Worm (Caenorhabditis elegans) whole organism, L1 larva: ENCODE results near the gene unc-130.

Experiments
- aly-2 ChIP-seq: fragments of 150-350 bp; optimal IDR thresholded peaks from 2 replicates; lab custom pipeline; 2014; ENCODE audit warnings: missing biosample characterization, missing genetic modification characterization
- blmp-1 ChIP-seq: fragments of 150-350 bp; optimal IDR thresholded peaks from 2 replicates; lab custom pipeline; 2014; ENCODE audit warnings: missing biosample characterization, missing genetic modification characterization
- ceh-82 ChIP-seq, 3 experiments: fragments of 150-350 bp in 1 of 3; sonication (generic microtip) in 2 of 3; optimal IDR thresholded peaks; 2 replicates each; lab custom pipeline; 2014 to 2017; ENCODE audit warnings: missing biosample characterization in 3 of 3, missing genetic modification characterization in 3 of 3
- dpl-1 ChIP-seq, 3 experiments: fragments of 150-350 bp in 2 of 3; sonication (generic microtip) in 1 of 3; optimal IDR thresholded peaks; 2 replicates each; lab custom pipeline; 2014 to 2017; ENCODE audit warnings: missing biosample characterization in 3 of 3, missing genetic modification characterization in 3 of 3, missing genetic modification reagents in 3 of 3
- dsc-1 ChIP-seq: sonication (generic microtip); optimal IDR thresholded peaks from 2 replicates; lab custom pipeline; 2016; ENCODE audit warnings: mild to moderate bottlenecking, missing genetic modification characterization, missing compliant biosample characterization
- efl-1 ChIP-seq, 4 experiments: fragments of 150-350 bp; optimal IDR thresholded peaks in 3 of 4; peaks in 1 of 4; 1 replicate in 1 of 4; 2 replicates in 3 of 4; lab custom pipeline; 2014; ENCODE audit warnings: missing biosample characterization in 2 of 4, missing genetic modification characterization in 2 of 4, missing genetic modification reagents in 2 of 4
- egl-27 ChIP-seq, 2 experiments: fragments of 150-350 bp in 1 of 2; sonication (generic microtip); optimal IDR thresholded peaks; 3 replicates each; lab custom pipeline; 2017 to 2018; ENCODE audit warnings: missing biosample characterization in 2 of 2, missing genetic modification characterization in 2 of 2, missing genetic modification reagents in 2 of 2
- fkh-10 ChIP-seq: sonication (generic microtip); optimal IDR thresholded peaks from 2 replicates; lab custom pipeline; 2017; ENCODE audit warnings: missing biosample characterization, missing genetic modification reagents, missing genetic modification characterization
- fos-1 ChIP-seq: fragments of 150-350 bp; optimal IDR thresholded peaks from 2 replicates; lab custom pipeline; 2014; ENCODE audit warnings: missing biosample characterization, missing genetic modification characterization
- hlh-4 ChIP-seq: sonication (generic microtip); optimal IDR thresholded peaks from 2 replicates; lab custom pipeline; 2016; ENCODE audit warnings: mild to moderate bottlenecking, missing genetic modification characterization, missing compliant biosample characterization
- isw-1 ChIP-seq: fragments of 200-800 bp; sonication (Bioruptor generic); IDR thresholded peaks from 2 replicates; pipeline ENCODE4 v1.3.6; 2022; ENCODE audit warnings: missing genetic modification characterization, missing compliant biosample characterization
- lin-15B ChIP-seq: fragments of 150-350 bp; sonication (generic microtip); optimal IDR thresholded peaks from 3 replicates; lab custom pipeline; 2014; ENCODE audit warnings: missing biosample characterization, missing genetic modification characterization
- lin-35 ChIP-seq, 2 experiments: fragments of 150-350 bp; optimal IDR thresholded peaks; 2 replicates each; lab custom pipeline; 2014; ENCODE audit warnings: missing biosample characterization in 2 of 2, missing genetic modification characterization in 2 of 2, missing genetic modification reagents in 2 of 2
- lir-3 ChIP-seq: sonication (generic microtip); optimal IDR thresholded peaks from 2 replicates; lab custom pipeline; 2016; ENCODE audit warnings: mild to moderate bottlenecking, missing genetic modification characterization, moderate library complexity, missing compliant biosample characterization; ENCODE audit not compliant: poor library complexity
- lsy-2 ChIP-seq, 2 experiments: fragments of 150-350 bp; optimal IDR thresholded peaks; 2 replicates each; lab custom pipeline; 2014; ENCODE audit warnings: missing biosample characterization in 2 of 2, missing genetic modification characterization in 2 of 2
- mab-9 ChIP-seq: fragments of 200-800 bp; sonication (Bioruptor generic); IDR thresholded peaks from 2 replicates; pipeline ENCODE4 v1.3.6; 2022; ENCODE audit warnings: missing genetic modification reagents, missing genetic modification characterization, missing compliant biosample characterization
- mep-1 ChIP-seq: fragments of 150-350 bp; optimal IDR thresholded peaks from 2 replicates; lab custom pipeline; 2014; ENCODE audit warnings: missing biosample characterization, missing genetic modification characterization
- nhr-11 ChIP-seq: fragments of 150-350 bp; optimal IDR thresholded peaks from 2 replicates; lab custom pipeline; 2014; ENCODE audit warnings: missing biosample characterization, missing genetic modification characterization
- nhr-12 ChIP-seq: sonication (generic microtip); optimal IDR thresholded peaks from 2 replicates; lab custom pipeline; 2017; ENCODE audit warnings: missing biosample characterization, missing genetic modification characterization
- nhr-19 ChIP-seq: fragments of 200-800 bp; sonication (Bioruptor generic); conservative IDR thresholded peaks from 2 replicates; pipeline ENCODE4 v1.3.6; 2022; ENCODE audit warnings: missing genetic modification characterization, missing compliant biosample characterization
- nhr-20 ChIP-seq: sonication (generic microtip); optimal IDR thresholded peaks from 2 replicates; lab custom pipeline; 2016; ENCODE audit warnings: mild to moderate bottlenecking, missing genetic modification characterization, missing compliant biosample characterization
- nhr-28 ChIP-seq: fragments of 150-350 bp; optimal IDR thresholded peaks from 2 replicates; lab custom pipeline; 2014; ENCODE audit warnings: missing biosample characterization, missing genetic modification characterization
- nhr-47 ChIP-seq: sonication (generic microtip); optimal IDR thresholded peaks from 2 replicates; lab custom pipeline; 2016; ENCODE audit warnings: mild to moderate bottlenecking, missing genetic modification characterization, moderate library complexity, missing compliant biosample characterization
- nhr-76 ChIP-seq: sonication (generic microtip); optimal IDR thresholded peaks from 2 replicates; lab custom pipeline; 2017; ENCODE audit warnings: missing biosample characterization, missing genetic modification characterization
- nhr-85 ChIP-seq: sonication (generic microtip); peaks from one replicate; lab custom pipeline; 2016; ENCODE audit warnings: missing genetic modification characterization, inconsistent platforms, missing compliant biosample characterization
- nhr-90 ChIP-seq: sonication (generic microtip); optimal IDR thresholded peaks from 2 replicates; lab custom pipeline; 2016; ENCODE audit warnings: mild to moderate bottlenecking, missing genetic modification characterization, missing compliant biosample characterization; ENCODE audit not compliant: poor library complexity
- pag-3 ChIP-seq: sonication (generic microtip); optimal IDR thresholded peaks from 2 replicates; lab custom pipeline; 2017; ENCODE audit warnings: missing genetic modification characterization, mild to moderate bottlenecking, missing compliant biosample characterization, antibody characterized with exemption, borderline replicate concordance; ENCODE audit not compliant: insufficient read depth
- pqm-1 ChIP-seq: sonication (generic microtip); optimal IDR thresholded peaks from 3 replicates; lab custom pipeline; 2017; ENCODE audit warnings: missing biosample characterization, missing genetic modification characterization
- skn-1 ChIP-seq: fragments of 150-350 bp; optimal IDR thresholded peaks from 2 replicates; lab custom pipeline; 2014; ENCODE audit warnings: missing biosample characterization, missing genetic modification characterization
- snpc-4 ChIP-seq: fragments of 150-350 bp; optimal IDR thresholded peaks from 2 replicates; lab custom pipeline; 2014; ENCODE audit warnings: missing biosample characterization, missing genetic modification characterization
- sox-4 ChIP-seq: sonication (generic microtip); optimal IDR thresholded peaks from 2 replicates; lab custom pipeline; 2016; ENCODE audit warnings: missing genetic modification characterization, missing compliant biosample characterization
- swsn-7 ChIP-seq: sonication (generic microtip); optimal IDR thresholded peaks from 2 replicates; lab custom pipeline; 2016; ENCODE audit warnings: missing genetic modification characterization, missing compliant biosample characterization
- unc-98 ChIP-seq: fragments of 200-800 bp; sonication (Bioruptor generic); IDR thresholded peaks from 2 replicates; pipeline ENCODE4 v1.3.6; 2022; ENCODE audit warnings: missing genetic modification characterization, missing compliant biosample characterization
- vab-15 ChIP-seq: sonication (generic microtip); optimal IDR thresholded peaks from 2 replicates; lab custom pipeline; 2017; ENCODE audit warnings: missing genotype, mild to moderate bottlenecking, missing genetic modification characterization, missing compliant biosample characterization
- zag-1 ChIP-seq: fragments of 150-350 bp; optimal IDR thresholded peaks from 2 replicates; lab custom pipeline; 2014; ENCODE audit warnings: missing biosample characterization, missing genetic modification characterization
- ztf-4 ChIP-seq: fragments of 150-350 bp; optimal IDR thresholded peaks from 2 replicates; lab custom pipeline; 2014; ENCODE audit warnings: missing biosample characterization, missing genetic modification characterization

Gene unc-130

ce11 chrII:11241497-11241896, 40.3 kb upstream of the unc-130 start:
- TF ChIP-seq vab-15 (tag; lab: Kevin White, UChicago) (no peak), ztf-4 (tag; lab: Kevin White, UChicago) (no peak), nhr-12 (tag; lab: Kevin White, UChicago) (no peak), mep-1 (tag; lab: Kevin White, UChicago) (no peak), swsn-7 (tag; lab: Kevin White, UChicago) (no peak), dpl-1 (GFP tag; optimal IDR thresholded peaks at IDR 0.05; lab: Kevin White, UChicago) (no peak), nhr-19 (GFP tag; lab: Robert Waterston, UW) (no peak), fkh-10 (GFP tag; lab: Kevin White, UChicago) (no peak), lir-3 (tag; lab: Kevin White, UChicago) (no peak), isw-1 (no peak), efl-1 (optimal IDR thresholded peaks at IDR 0.05; lab: Kevin White, UChicago) (no peak), efl-1 (GFP tag; optimal IDR thresholded peaks at IDR 0.05 in 1 of 2; lab: Kevin White, UChicago) (no peak), nhr-76 (tag; lab: Kevin White, UChicago) (no peak), pqm-1 (tag; lab: Kevin White, UChicago) (no peak), fos-1 (tag; lab: Kevin White, UChicago) (no peak), hlh-4 (tag; lab: Kevin White, UChicago) (no peak), dsc-1 (tag; lab: Kevin White, UChicago) (no peak), snpc-4 (tag; lab: Kevin White, UChicago) (no peak), skn-1 (tag; lab: Kevin White, UChicago) (no peak)

ce11 chrII:11242918-11243317, 38.8 kb upstream of the unc-130 start:
- TF ChIP-seq fkh-10 (GFP tag; lab: Kevin White, UChicago) = no peak
- TF ChIP-seq pag-3 (tag; lab: Kevin White, UChicago) = no peak
- no peak for TF ChIP-seq nhr-20 (tag; lab: Kevin White, UChicago)

DNA sequence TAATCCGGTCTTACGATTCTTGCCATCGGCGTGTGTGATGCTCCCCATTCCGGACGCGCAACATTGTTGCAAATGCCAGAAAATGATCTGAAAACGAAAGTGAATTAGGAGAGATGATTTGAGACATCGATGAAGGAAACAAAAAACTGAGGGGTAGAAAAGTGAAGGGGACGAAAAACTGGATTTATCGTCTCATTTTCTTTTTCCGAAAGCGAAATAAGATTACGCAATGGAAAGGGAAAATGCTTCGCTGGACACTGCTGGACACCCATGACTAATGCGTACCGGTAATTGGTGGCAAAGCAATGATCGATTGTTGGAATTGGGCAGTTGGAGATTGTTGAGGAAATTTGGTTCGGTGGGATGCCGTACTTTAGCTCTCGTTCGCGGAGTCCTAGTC, 35.3 kb upstream of the unc-130 start:
- TF ChIP-seq dpl-1 (GFP tag; optimal IDR thresholded peaks at IDR 0.05; lab: Kevin White, UChicago) (no peak), pqm-1 (tag; lab: Kevin White, UChicago) (no peak), blmp-1 (tag; lab: Kevin White, UChicago) (peak; percentile 95)
- TF ChIP-seq, all 84 proteins: peak for 1

- no peak for TF ChIP-seq sox-4 (tag; lab: Kevin White, UChicago)
- TF ChIP-seq blmp-1 (tag; lab: Kevin White, UChicago) = peak; percentile 16
- TF ChIP-seq fkh-10 (GFP tag; lab: Kevin White, UChicago) = no peak
Observed at ce11 chrII:11247414-11247813, 34.4 kb upstream of the unc-130 start, which contains the start of gene T06D8.10. Gene T06D8.10, minus strand, starts transcription at chrII:11247514.

DNA sequence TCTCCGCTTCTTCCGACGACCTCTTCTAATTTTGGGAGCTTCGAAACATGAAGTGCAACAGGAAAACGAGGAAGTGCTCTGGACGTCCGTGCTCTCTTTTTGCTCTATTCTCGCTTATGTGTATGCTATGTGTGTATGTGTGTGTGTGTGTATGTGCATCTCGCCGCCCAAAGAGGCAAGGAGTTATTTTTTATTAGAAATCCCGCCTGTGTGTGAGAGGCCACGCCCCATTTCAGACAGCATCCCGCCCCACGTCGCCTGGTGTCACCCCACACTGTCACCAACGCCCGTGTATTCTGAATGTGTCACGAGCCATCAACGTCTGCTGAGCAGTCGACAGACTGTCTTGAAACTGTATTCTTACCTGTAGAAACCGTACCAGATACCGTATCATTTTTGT, 26.2 kb upstream of the unc-130 start, which contains the start of gene T05B9.2:
T05B9.2 (plus strand) TSS at position 301 of the 400 bp plus-strand sequence.
- TF ChIP-seq fos-1 (tag; lab: Kevin White, UChicago) (no peak), nhr-76 (tag; lab: Kevin White, UChicago) (no peak), nhr-90 (tag; lab: Kevin White, UChicago) (no peak), nhr-85 (tag; lab: Kevin White, UChicago) (no peak), nhr-47 (tag; lab: Kevin White, UChicago) (no peak), aly-2 (no peak), mep-1 (tag; lab: Kevin White, UChicago) (no peak), fkh-10 (GFP tag; lab: Kevin White, UChicago) (no peak), ceh-82 (tag; optimal IDR thresholded peaks at IDR 0.05; lab: Kevin White, UChicago) (no peak), nhr-12 (tag; lab: Kevin White, UChicago) (no peak), nhr-28 (no peak), nhr-11 (tag; lab: Kevin White, UChicago) (no peak), unc-98 (GFP tag; lab: Robert Waterston, UW) (no peak), lin-15B (tag; lab: Kevin White, UChicago) (no peak), zag-1 (tag; lab: Kevin White, UChicago) (no peak), mab-9 (GFP tag; lab: Robert Waterston, UW) (no peak), lin-35 (GFP tag; optimal IDR thresholded peaks at IDR 0.05; lab: Kevin White, UChicago) (no peak), egl-27 (tag; optimal IDR thresholded peaks at IDR 0.05; lab: Kevin White, UChicago) (no peak), lsy-2 (tag; optimal IDR thresholded peaks at IDR 0.05; lab: Kevin White, UChicago) (no peak)
